Worm (Caenorhabditis elegans) whole organism, L3 larva: ENCODE data around the gene sft-4.

Experiments
- R02D3.7 ChIP-seq: fragments of 150-350 bp; optimal IDR thresholded peaks from 2 replicates; lab custom pipeline; 2014; ENCODE audit warnings: missing biosample characterization, missing genetic modification characterization
- ZK546.5 ChIP-seq: sonication (generic microtip); optimal IDR thresholded peaks from 2 replicates; lab custom pipeline; 2017; ENCODE audit warnings: missing biosample characterization, missing genetic modification characterization
- ama-1 ChIP-seq: fragments of 150-350 bp; optimal IDR thresholded peaks from 2 replicates; lab custom pipeline; 2018
- ceh-16 ChIP-seq: sonication (generic microtip); optimal IDR thresholded peaks from 2 replicates; lab custom pipeline; 2017; ENCODE audit warnings: missing biosample characterization, missing genetic modification characterization
- ceh-28 ChIP-seq: fragments of 150-350 bp; optimal IDR thresholded peaks from 2 replicates; lab custom pipeline; 2014; ENCODE audit warnings: missing biosample characterization, missing genetic modification reagents, missing genetic modification characterization
- ceh-82 ChIP-seq: fragments of 150-350 bp; optimal IDR thresholded peaks from 2 replicates; lab custom pipeline; 2014; ENCODE audit warnings: missing biosample characterization, missing genetic modification characterization
- daf-12 ChIP-seq: fragments of 150-350 bp; optimal IDR thresholded peaks from 2 replicates; lab custom pipeline; 2014; ENCODE audit warnings: missing biosample characterization, missing genetic modification reagents, missing genetic modification characterization
- egl-27 ChIP-seq: sonication (generic microtip); optimal IDR thresholded peaks from 4 replicates; lab custom pipeline; 2017; ENCODE audit warnings: missing biosample characterization, missing genetic modification reagents, missing genetic modification characterization
- elt-1 ChIP-seq: fragments of 150-350 bp; optimal IDR thresholded peaks from 2 replicates; lab custom pipeline; 2014; ENCODE audit warnings: missing biosample characterization, missing genetic modification characterization
- elt-2 ChIP-seq: sonication (generic microtip); optimal IDR thresholded peaks from 2 replicates; lab custom pipeline; 2016; ENCODE audit warnings: missing genetic modification reagents, mild to moderate bottlenecking, missing genetic modification characterization, missing compliant biosample characterization
- elt-3 ChIP-seq, 3 experiments: fragments of 150-350 bp in 1 of 3; sonication (generic microtip) in 2 of 3; optimal IDR thresholded peaks; 2 replicates in 2 of 3; 4 replicates in 1 of 3; lab custom pipeline; 2014 to 2017; ENCODE audit warnings: missing biosample characterization in 3 of 3, missing genetic modification characterization in 3 of 3
- eor-1 ChIP-seq, 2 experiments: fragments of 150-350 bp; optimal IDR thresholded peaks; 2 replicates each; lab custom pipeline; 2014 to 2018; ENCODE audit warnings: missing biosample characterization in 2 of 2, missing genetic modification characterization in 2 of 2
- fkh-2 ChIP-seq: fragments of 150-350 bp; optimal IDR thresholded peaks from 2 replicates; lab custom pipeline; 2014; ENCODE audit warnings: missing biosample characterization, missing genetic modification reagents, missing genetic modification characterization
- fos-1 ChIP-seq: fragments of 150-350 bp; optimal IDR thresholded peaks from 2 replicates; lab custom pipeline; 2014; ENCODE audit warnings: missing biosample characterization, missing genetic modification characterization
- hmg-11 ChIP-seq: sonication (generic microtip); optimal IDR thresholded peaks from 2 replicates; lab custom pipeline; 2016; ENCODE audit warnings: missing genetic modification characterization, missing compliant biosample characterization
- jun-1 ChIP-seq: fragments of 150-350 bp; optimal IDR thresholded peaks from 2 replicates; lab custom pipeline; 2014; ENCODE audit warnings: missing biosample characterization, missing genetic modification reagents, missing genetic modification characterization
- lin-15B ChIP-seq: fragments of 150-350 bp; optimal IDR thresholded peaks from 2 replicates; lab custom pipeline; 2014; ENCODE audit warnings: missing biosample characterization, missing genetic modification characterization
- lin-39 ChIP-seq: fragments of 150-350 bp; optimal IDR thresholded peaks from 2 replicates; lab custom pipeline; 2018; ENCODE audit warnings: missing biosample characterization, missing genetic modification reagents, missing genetic modification characterization
- lsy-12 ChIP-seq: sonication (generic microtip); optimal IDR thresholded peaks from 2 replicates; lab custom pipeline; 2016; ENCODE audit warnings: mild to moderate bottlenecking, missing genetic modification characterization, missing compliant biosample characterization
- mdl-1 ChIP-seq: fragments of 150-350 bp; optimal IDR thresholded peaks from 2 replicates; lab custom pipeline; 2014; ENCODE audit warnings: missing biosample characterization, missing genetic modification characterization
- mml-1 ChIP-seq: fragments of 150-350 bp; sonication (generic microtip); optimal IDR thresholded peaks from 3 replicates; lab custom pipeline; 2014; ENCODE audit warnings: missing biosample characterization, missing genetic modification characterization
- nfya-1 ChIP-seq: sonication (generic microtip); optimal IDR thresholded peaks from 2 replicates; lab custom pipeline; 2017; ENCODE audit warnings: missing genetic modification characterization, mild to moderate bottlenecking, missing compliant biosample characterization, antibody characterized with exemption, moderate library complexity; ENCODE audit not compliant: insufficient read depth
- nhr-11 ChIP-seq: fragments of 150-350 bp; optimal IDR thresholded peaks from 2 replicates; lab custom pipeline; 2014; ENCODE audit warnings: missing biosample characterization, missing genetic modification characterization
- nhr-12 ChIP-seq: fragments of 150-350 bp; optimal IDR thresholded peaks from 2 replicates; lab custom pipeline; 2014; ENCODE audit warnings: missing biosample characterization, missing genetic modification characterization
- nhr-23 ChIP-seq: fragments of 150-350 bp; optimal IDR thresholded peaks from 2 replicates; lab custom pipeline; 2014; ENCODE audit warnings: missing biosample characterization, missing genetic modification reagents, missing genetic modification characterization
- nhr-237 ChIP-seq: fragments of 150-350 bp; optimal IDR thresholded peaks from 2 replicates; lab custom pipeline; 2014; ENCODE audit warnings: missing biosample characterization, missing genetic modification characterization
- nhr-25 ChIP-seq: sonication (generic microtip); optimal IDR thresholded peaks from 2 replicates; lab custom pipeline; 2017; ENCODE audit warnings: missing biosample characterization, missing genetic modification characterization
- nhr-28 ChIP-seq: fragments of 150-350 bp; optimal IDR thresholded peaks from 2 replicates; lab custom pipeline; 2014; ENCODE audit warnings: missing biosample characterization, missing genetic modification characterization
- nhr-43 ChIP-seq: sonication (generic microtip); optimal IDR thresholded peaks from 2 replicates; lab custom pipeline; 2016; ENCODE audit warnings: mild to moderate bottlenecking, missing genetic modification characterization, missing compliant biosample characterization; ENCODE audit not compliant: poor library complexity, severe bottlenecking
- nhr-76 ChIP-seq: fragments of 150-350 bp; sonication (generic microtip); optimal IDR thresholded peaks from 5 replicates; lab custom pipeline; 2014; ENCODE audit warnings: missing biosample characterization, missing genetic modification characterization
- nhr-77 ChIP-seq: fragments of 150-350 bp; optimal IDR thresholded peaks from 2 replicates; lab custom pipeline; 2014; ENCODE audit warnings: missing biosample characterization, missing genetic modification characterization
- pha-4 ChIP-seq: fragments of 150-350 bp; optimal IDR thresholded peaks from 2 replicates; lab custom pipeline; 2014; ENCODE audit warnings: missing biosample characterization, missing genetic modification reagents, missing genetic modification characterization
- pqm-1 ChIP-seq: fragments of 150-350 bp; optimal IDR thresholded peaks from 2 replicates; lab custom pipeline; 2017; ENCODE audit warnings: missing biosample characterization, missing genetic modification characterization, inconsistent platforms
- sea-2 ChIP-seq: fragments of 150-350 bp; sonication (generic microtip); optimal IDR thresholded peaks from 4 replicates; lab custom pipeline; 2014; ENCODE audit warnings: missing biosample characterization, missing genetic modification reagents, missing genetic modification characterization
- skn-1 ChIP-seq: fragments of 150-350 bp; optimal IDR thresholded peaks from 2 replicates; lab custom pipeline; 2014; ENCODE audit warnings: missing biosample characterization, missing genetic modification characterization
- snpc-4 ChIP-seq: fragments of 150-350 bp; optimal IDR thresholded peaks from 2 replicates; lab custom pipeline; 2014; ENCODE audit warnings: missing biosample characterization, missing genetic modification characterization
- tbx-2 ChIP-seq: sonication (generic microtip); optimal IDR thresholded peaks from 2 replicates; lab custom pipeline; 2016; ENCODE audit warnings: mild to moderate bottlenecking, missing genetic modification characterization, missing compliant biosample characterization
- unc-62 ChIP-seq: fragments of 150-350 bp; sonication (generic microtip); optimal IDR thresholded peaks from 4 replicates; lab custom pipeline; 2014; ENCODE audit warnings: missing biosample characterization, missing genetic modification reagents, missing genetic modification characterization
- zag-1 ChIP-seq: fragments of 150-350 bp; optimal IDR thresholded peaks from 2 replicates; lab custom pipeline; 2014; ENCODE audit warnings: missing biosample characterization, missing genetic modification characterization
- ztf-11 ChIP-seq: fragments of 150-350 bp; optimal IDR thresholded peaks from 2 replicates; lab custom pipeline; 2014; ENCODE audit warnings: missing biosample characterization, missing genetic modification characterization

sft-4 gene

ce11 chrX:5780672-5781182 lies at the start of gene sft-4:
TSS of gene sft-4 (minus strand) at chrX:5780722.
- TF ChIP-seq nfya-1 (tag; lab: Kevin White, UChicago) (peak; percentile 38), ceh-28 (peak; percentile 53), skn-1 (tag; lab: Kevin White, UChicago) (no peak), nhr-237 (no peak), lin-39 (tag; lab: Kevin White, UChicago) (no peak), pha-4 (tag; lab: Kevin White, UChicago) (peak; percentile 20), ztf-11 (tag; lab: Kevin White, UChicago) (no peak), fkh-2 (tag; lab: Kevin White, UChicago) (no peak), elt-2 (tag; lab: Kevin White, UChicago) (peak; percentile 56), jun-1 (tag; lab: Kevin White, UChicago) (peak; percentile 22), hmg-11 (tag; lab: Kevin White, UChicago) (peak; percentile 25), nhr-23 (peak; percentile 88), ceh-16 (tag; lab: Kevin White, UChicago) (no peak), nhr-43 (peak; percentile 67), ceh-82 (no peak), elt-1 (no peak), nhr-25 (peak; percentile 65), ZK546.5 (tag; lab: Kevin White, UChicago) (no peak)

- TF ChIP-seq nhr-12 (tag; lab: Kevin White, UChicago) (no peak), lin-15B (tag; lab: Kevin White, UChicago) (no peak), hmg-11 (tag; lab: Kevin White, UChicago) (no peak), nhr-77 (tag; lab: Kevin White, UChicago) (no peak), pqm-1 (peak; percentile 53), mdl-1 (tag; lab: Kevin White, UChicago) (no peak), daf-12 (tag; lab: Kevin White, UChicago) (no peak), snpc-4 (tag; lab: Kevin White, UChicago) (no peak), ceh-28 (peak; percentile 9), nhr-11 (tag; lab: Kevin White, UChicago) (no peak), lsy-12 (no peak), sea-2 (no peak), ama-1 (no peak), eor-1 (tag; optimal IDR thresholded peaks at IDR 0.05; lab: Kevin White, UChicago) (no peak), R02D3.7 (no peak), elt-2 (tag; lab: Kevin White, UChicago) (peak; percentile 51), nhr-28 (tag; lab: Kevin White, UChicago) (no peak), nhr-43 (no peak), tbx-2 (tag; lab: Kevin White, UChicago) (no peak), nhr-237 (no peak)
Measured at ce11 chrX:5829175-5829574, 48.7 kb upstream of the sft-4 start, which contains the start of gene acp-5. TSS of gene acp-5 (plus strand) at chrX:5829435.

ce11 chrX:5828085-5828484 lies 47.6 kb upstream of the sft-4 start:
- TF ChIP-seq daf-12 (tag; lab: Kevin White, UChicago) (no peak), elt-3 (tag; optimal IDR thresholded peaks at IDR 0.05; lab: Kevin White, UChicago) (peak in 1 of 3 experiments; percentile 3), nhr-43 (peak; percentile 57), ceh-16 (tag; lab: Kevin White, UChicago) (no peak), unc-62 (GFP tag; lab: Kevin White, UChicago) (peak; percentile 82), nfya-1 (tag; lab: Kevin White, UChicago) (peak; percentile 17), elt-1 (peak; percentile 36), nhr-25 (peak; percentile 95), ceh-82 (no peak), nhr-23 (peak; percentile 79), jun-1 (tag; lab: Kevin White, UChicago) (no peak)

ce11 chrX:5826976-5827375 lies 46.5 kb upstream of the sft-4 start:
- no peak for TF ChIP-seq nhr-237
- no peak for TF ChIP-seq nhr-23
- TF ChIP-seq mml-1 (tag; lab: Kevin White, UChicago), result no peak
- no peak for TF ChIP-seq egl-27 (tag; lab: Kevin White, UChicago)
- TF ChIP-seq mdl-1 (tag; lab: Kevin White, UChicago), result no peak
- no peak for TF ChIP-seq tbx-2 (tag; lab: Kevin White, UChicago)
- no peak for TF ChIP-seq fos-1 (tag; lab: Kevin White, UChicago)
- TF ChIP-seq ZK546.5 (tag; lab: Kevin White, UChicago), result no peak
- no peak for TF ChIP-seq nhr-76
- TF ChIP-seq jun-1 (tag; lab: Kevin White, UChicago), result no peak
- no peak for TF ChIP-seq zag-1 (tag; lab: Kevin White, UChicago)
- no peak for TF ChIP-seq nhr-43
